Worm (Caenorhabditis elegans) whole organism, L2 larva: ENCODE data around the gene C18E9.8.

ENCODE experiments used
- C34F6.9 ChIP-seq: fragments of 150-350 bp; optimal IDR thresholded peaks from 2 replicates; lab custom pipeline; 2014; ENCODE audit warnings: missing biosample characterization, missing genetic modification characterization
- F13H6.1 ChIP-seq: sonication (generic microtip); optimal IDR thresholded peaks from 2 replicates; lab custom pipeline; 2016; ENCODE audit warnings: missing genetic modification characterization, missing compliant biosample characterization
- R02D3.7 ChIP-seq: fragments of 150-350 bp; optimal IDR thresholded peaks from 2 replicates; lab custom pipeline; 2014; ENCODE audit warnings: missing biosample characterization, missing genetic modification characterization
- Y55F3AM.14 ChIP-seq: fragments of 200-800 bp; sonication (Bioruptor generic); optimal IDR thresholded peaks from 2 replicates; lab custom pipeline; 2018; ENCODE audit warnings: mild to moderate bottlenecking, missing genetic modification characterization, missing compliant biosample characterization
- ZK546.5 ChIP-seq: sonication (generic microtip); optimal IDR thresholded peaks from 2 replicates; lab custom pipeline; 2017; ENCODE audit warnings: missing biosample characterization, missing genetic modification characterization
- alr-1 ChIP-seq: fragments of 150-350 bp; optimal IDR thresholded peaks from 2 replicates; lab custom pipeline; 2014; ENCODE audit warnings: missing biosample characterization, missing genetic modification characterization
- ama-1 ChIP-seq: fragments of 150-350 bp; optimal IDR thresholded peaks from 2 replicates; lab custom pipeline; 2018; ENCODE audit warnings: inconsistent platforms
- crh-2 ChIP-seq: sonication (generic microtip); optimal IDR thresholded peaks from 2 replicates; lab custom pipeline; 2017; ENCODE audit warnings: missing biosample characterization, missing genetic modification characterization
- dmd-4 ChIP-seq: sonication (generic microtip); optimal IDR thresholded peaks from 2 replicates; lab custom pipeline; 2017; ENCODE audit warnings: missing biosample characterization, missing genetic modification characterization
- elt-1 ChIP-seq: fragments of 150-350 bp; optimal IDR thresholded peaks from 2 replicates; lab custom pipeline; 2014; ENCODE audit warnings: missing biosample characterization, missing genetic modification characterization
- elt-3 ChIP-seq: sonication (generic microtip); optimal IDR thresholded peaks from 2 replicates; lab custom pipeline; 2017; ENCODE audit warnings: missing biosample characterization, missing genetic modification characterization
- gmeb-1 ChIP-seq: fragments of 150-350 bp; optimal IDR thresholded peaks from 2 replicates; lab custom pipeline; 2014; ENCODE audit warnings: missing biosample characterization, missing genetic modification characterization
- lin-11 ChIP-seq: fragments of 150-350 bp; sonication (generic microtip); optimal IDR thresholded peaks from 2 replicates; lab custom pipeline; 2014; ENCODE audit warnings: missing biosample characterization, missing genetic modification characterization, inconsistent platforms, mixed read lengths
- lin-13 ChIP-seq: fragments of 150-350 bp; optimal IDR thresholded peaks from 2 replicates; lab custom pipeline; 2014; ENCODE audit warnings: missing biosample characterization, missing genetic modification reagents, missing genetic modification characterization
- lsy-2 ChIP-seq, 2 experiments: fragments of 150-350 bp in 1 of 2; sonication (generic microtip) in 1 of 2; optimal IDR thresholded peaks; 2 replicates each; lab custom pipeline; 2014 to 2017; ENCODE audit warnings: missing biosample characterization in 2 of 2, missing genetic modification characterization in 2 of 2
- mab-5 ChIP-seq: fragments of 150-350 bp; optimal IDR thresholded peaks from 2 replicates; lab custom pipeline; 2014; ENCODE audit warnings: missing biosample characterization, missing genetic modification characterization
- nhr-12 ChIP-seq: fragments of 150-350 bp; optimal IDR thresholded peaks from 2 replicates; lab custom pipeline; 2014; ENCODE audit warnings: missing biosample characterization, missing genetic modification characterization
- nhr-23 ChIP-seq: fragments of 150-350 bp; optimal IDR thresholded peaks from 2 replicates; lab custom pipeline; 2014; ENCODE audit warnings: missing biosample characterization, missing genetic modification reagents, missing genetic modification characterization
- nhr-25 ChIP-seq: fragments of 150-350 bp; sonication (generic microtip); optimal IDR thresholded peaks from 3 replicates; lab custom pipeline; 2014; ENCODE audit warnings: missing biosample characterization, missing genetic modification characterization
- nhr-6 ChIP-seq: fragments of 150-350 bp; optimal IDR thresholded peaks from 2 replicates; lab custom pipeline; 2014; ENCODE audit warnings: missing biosample characterization, missing genetic modification characterization
- nhr-77 ChIP-seq: fragments of 150-350 bp; optimal IDR thresholded peaks from 2 replicates; lab custom pipeline; 2014; ENCODE audit warnings: missing biosample characterization, missing genetic modification characterization
- sem-4 ChIP-seq: fragments of 150-350 bp; optimal IDR thresholded peaks from 2 replicates; lab custom pipeline; 2014; ENCODE audit warnings: missing biosample characterization, missing genetic modification reagents, missing genetic modification characterization
- sma-3 ChIP-seq: sonication (generic microtip); optimal IDR thresholded peaks from 2 replicates; lab custom pipeline; 2016; ENCODE audit warnings: missing genetic modification reagents, missing genetic modification characterization, missing compliant biosample characterization
- sma-9 ChIP-seq, 2 experiments: fragments of 150-350 bp in 1 of 2; sonication (generic microtip) in 1 of 2; optimal IDR thresholded peaks; 2 replicates each; lab custom pipeline; 2014 to 2016; ENCODE audit warnings: missing genetic modification characterization in 2 of 2, mild to moderate bottlenecking in 1 of 2, missing biosample characterization in 1 of 2, missing compliant biosample characterization in 1 of 2, missing genetic modification reagents in 1 of 2, moderate library complexity in 1 of 2
- snpc-4 ChIP-seq: fragments of 150-350 bp; optimal IDR thresholded peaks from 2 replicates; lab custom pipeline; 2014; ENCODE audit warnings: missing biosample characterization, missing genetic modification characterization
- unc-55 ChIP-seq: fragments of 150-350 bp; sonication (generic microtip); optimal IDR thresholded peaks from 3 replicates; lab custom pipeline; 2014; ENCODE audit warnings: missing biosample characterization, missing genetic modification reagents, missing genetic modification characterization
- unc-62 ChIP-seq: fragments of 150-350 bp; optimal IDR thresholded peaks from 2 replicates; lab custom pipeline; 2014; ENCODE audit warnings: missing biosample characterization, missing genetic modification reagents, missing genetic modification characterization
- ztf-1 ChIP-seq: fragments of 200-800 bp; sonication (Bioruptor generic); conservative IDR thresholded peaks from 2 replicates; pipeline ENCODE4 v1.3.6; 2022; ENCODE audit warnings: missing genetic modification characterization, missing compliant biosample characterization
- ztf-11 ChIP-seq: sonication (generic microtip); optimal IDR thresholded peaks from 2 replicates; lab custom pipeline; 2017; ENCODE audit warnings: missing biosample characterization, missing genetic modification characterization
- ztf-4 ChIP-seq: fragments of 150-350 bp; optimal IDR thresholded peaks from 2 replicates; lab custom pipeline; 2014; ENCODE audit warnings: missing biosample characterization, missing genetic modification characterization

The C18E9.8 gene

ce11 chrII:8945167-8945566, 42.7 kb downstream of the C18E9.8 start:
- TF ChIP-seq elt-3 (tag; lab: Kevin White, UChicago) (no peak), mab-5 (tag; lab: Kevin White, UChicago) (no peak), R02D3.7 (tag; lab: Kevin White, UChicago) (no peak), ztf-11 (no peak), sem-4 (tag; lab: Kevin White, UChicago) (no peak), ama-1 (lab: Kevin White, UChicago) (no peak), unc-55 (GFP tag; lab: Kevin White, UChicago) (no peak), nhr-23 (tag; lab: Kevin White, UChicago) (no peak), ZK546.5 (no peak)

ce11 chrII:8940362-8940940, 47.4 kb downstream of the C18E9.8 start, which contains the start of the genes set-17 and T21B10.4:
set-17 (minus strand) TSS chrII:8940488.
T21B10.4 (plus strand) TSS chrII:8940894.
- no peak for TF ChIP-seq sma-3
- TF ChIP-seq C34F6.9 (tag; lab: Kevin White, UChicago) = peak; percentile 51
- no peak for TF ChIP-seq Y55F3AM.14 (GFP tag; lab: Kevin White, UChicago)
- no peak for TF ChIP-seq F13H6.1 (tag; lab: Kevin White, UChicago)
- TF ChIP-seq gmeb-1 (tag; lab: Kevin White, UChicago) = peak; percentile 70
- peak; percentile 2 for TF ChIP-seq crh-2
- no peak for TF ChIP-seq dmd-4
- peak in 1 of 2 experiments; percentile 62 for TF ChIP-seq lsy-2 (tag; optimal IDR thresholded peaks at IDR 0.05; lab: Kevin White, UChicago)
- peak; percentile 54 for TF ChIP-seq unc-55 (GFP tag; lab: Kevin White, UChicago)
- TF ChIP-seq, all 48 proteins: peak for 5

ce11 chrII:8938907-8939622, 48.8 kb downstream of the C18E9.8 start:
- no peak for TF ChIP-seq sma-9 (GFP tag; optimal IDR thresholded peaks at IDR 0.05; lab: Kevin White, UChicago)
- TF ChIP-seq sma-9 (tag; optimal IDR thresholded peaks at IDR 0.05; lab: Kevin White, UChicago) = no peak
- TF ChIP-seq elt-1 (tag; lab: Kevin White, UChicago) = no peak
- no peak for TF ChIP-seq unc-62 (GFP tag; lab: Kevin White, UChicago)
- TF ChIP-seq ztf-4 = no peak
- TF ChIP-seq snpc-4 (tag; lab: Kevin White, UChicago) = no peak
- no peak for TF ChIP-seq lin-11
- TF ChIP-seq ztf-1 (GFP tag; lab: Robert Waterston, UW) = no peak
- no peak for TF ChIP-seq lin-13 (GFP tag; lab: Kevin White, UChicago)
- no peak for TF ChIP-seq C34F6.9 (tag; lab: Kevin White, UChicago)
- no peak for TF ChIP-seq R02D3.7 (tag; lab: Kevin White, UChicago)
- no peak for TF ChIP-seq F13H6.1 (tag; lab: Kevin White, UChicago)
- no peak for TF ChIP-seq nhr-6
- TF ChIP-seq nhr-77 (tag; lab: Kevin White, UChicago) = no peak
- TF ChIP-seq alr-1 = no peak
- no peak for TF ChIP-seq nhr-12
- TF ChIP-seq nhr-25 (tag; lab: Kevin White, UChicago) = no peak
- TF ChIP-seq, all 48 proteins: peak for 0
